Worm (Caenorhabditis elegans): Measurements from ENCODE around the gene F01F1.15.

- no peak for TF ChIP-seq mep-1 (tag; optimal IDR thresholded peaks at IDR 0.05)
- no peak for TF ChIP-seq nhr-12 (tag; optimal IDR thresholded peaks at IDR 0.05)
- TF ChIP-seq ces-1 (GFP tag; optimal IDR thresholded peaks at IDR 0.05) = peak; percentile 27
- TF ChIP-seq lsy-2 (tag; optimal IDR thresholded peaks at IDR 0.05) = no peak
Observed at ce11 chrIII:5840277-5840676, 29.1 kb downstream of the F01F1.15 start.

Data from whole organism, mixed stage, embryonic.